Fruit fly (Drosophila melanogaster): ENCODE data around the gene CG8042.

- TF ChIP-seq h (optimal IDR thresholded peaks at IDR 0.05) (no peak), psq (optimal IDR thresholded peaks at IDR 0.05) (no peak)
These were observed 19.8 kb downstream of the CG8042 start for dm6 chr3L:7954967-7955366.
